Worm (Caenorhabditis elegans) whole organism, L4 larva: ENCODE measurements around the gene C38C3.6.
A peak's percentile ranks its signal among the peaks of the same experiment; 100 is the strongest.

Experiments
- F26F4.8 ChIP-seq: fragments of 200-800 bp; sonication (Bioruptor generic); conservative IDR thresholded peaks from 2 replicates; pipeline ENCODE4 v1.3.6; 2022; ENCODE audit warnings: missing genetic modification characterization, missing compliant biosample characterization
- F37D6.2 ChIP-seq: sonication (generic microtip); optimal IDR thresholded peaks from 2 replicates; lab custom pipeline; 2016; ENCODE audit warnings: mild to moderate bottlenecking, missing genetic modification characterization, missing compliant biosample characterization
- Y75B8A.6 ChIP-seq: fragments of 200-800 bp; sonication (Bioruptor generic); IDR thresholded peaks from 2 replicates; pipeline ENCODE4 v1.3.6; 2022; ENCODE audit warnings: missing genetic modification reagents, missing genetic modification characterization, missing compliant biosample characterization
- ZK337.2 ChIP-seq: fragments of 200-800 bp; sonication (Bioruptor generic); IDR thresholded peaks from 2 replicates; pipeline ENCODE4 v1.3.6; 2022; ENCODE audit warnings: missing genetic modification reagents, missing genetic modification characterization, missing compliant biosample characterization
- ZK546.5 ChIP-seq, 2 experiments: sonication (generic microtip); optimal IDR thresholded peaks; 2 replicates each; lab custom pipeline; 2017; ENCODE audit warnings: missing biosample characterization in 2 of 2, missing genetic modification characterization in 2 of 2
- aha-1 ChIP-seq: fragments of 150-350 bp; peaks from one replicate; lab custom pipeline; 2014; ENCODE audit warnings: missing biosample characterization, missing genetic modification characterization
- aly-2 ChIP-seq: sonication (generic microtip); optimal IDR thresholded peaks from 2 replicates; lab custom pipeline; 2018; ENCODE audit warnings: missing biosample characterization, missing genetic modification characterization
- ceh-32 ChIP-seq: sonication (generic microtip); optimal IDR thresholded peaks from 2 replicates; lab custom pipeline; 2016; ENCODE audit warnings: mild to moderate bottlenecking, missing genetic modification characterization, missing compliant biosample characterization; ENCODE audit not compliant: poor library complexity
- ceh-62 ChIP-seq: sonication (generic microtip); optimal IDR thresholded peaks from 2 replicates; lab custom pipeline; 2017; ENCODE audit warnings: missing biosample characterization, missing genetic modification characterization
- dmd-8 ChIP-seq: fragments of 200-800 bp; sonication (Bioruptor generic); IDR thresholded peaks from 2 replicates; pipeline ENCODE4 v1.3.6; 2022; ENCODE audit warnings: missing genetic modification characterization, missing compliant biosample characterization
- hlh-11 ChIP-seq: fragments of 200-800 bp; sonication (Bioruptor generic); optimal IDR thresholded peaks from 2 replicates; lab custom pipeline; 2018; ENCODE audit warnings: mild to moderate bottlenecking, missing genetic modification characterization, missing compliant biosample characterization
- hlh-30 ChIP-seq: sonication (generic microtip); optimal IDR thresholded peaks from 2 replicates; lab custom pipeline; 2017; ENCODE audit warnings: antibody characterized with exemption, mild to moderate bottlenecking, missing genetic modification characterization, missing compliant biosample characterization; ENCODE audit not compliant: insufficient read depth
- lim-7 ChIP-seq: fragments of 200-800 bp; sonication (Bioruptor generic); IDR thresholded peaks from 2 replicates; pipeline ENCODE4 v1.3.6; 2022; ENCODE audit warnings: missing genetic modification characterization, missing compliant biosample characterization
- lin-15B ChIP-seq: fragments of 150-350 bp; sonication (generic microtip); optimal IDR thresholded peaks from 3 replicates; lab custom pipeline; 2014; ENCODE audit warnings: missing biosample characterization, missing genetic modification characterization
- lin-39 ChIP-seq: fragments of 150-350 bp; optimal IDR thresholded peaks from 2 replicates; lab custom pipeline; 2014; ENCODE audit warnings: missing biosample characterization, missing genetic modification reagents, missing genetic modification characterization
- madf-9 ChIP-seq: fragments of 200-800 bp; sonication (Bioruptor generic); conservative IDR thresholded peaks from 2 replicates; pipeline ENCODE4 v1.3.6; 2022; ENCODE audit warnings: missing genetic modification reagents, missing genetic modification characterization, missing compliant biosample characterization
- mxl-2 ChIP-seq: fragments of 200-800 bp; sonication (Bioruptor generic); conservative IDR thresholded peaks from 2 replicates; pipeline ENCODE4 v1.3.6; 2022; ENCODE audit warnings: missing genetic modification reagents, missing genetic modification characterization, missing compliant biosample characterization
- nhr-102 ChIP-seq: sonication (generic microtip); optimal IDR thresholded peaks from 2 replicates; lab custom pipeline; 2016; ENCODE audit warnings: mild to moderate bottlenecking, missing genetic modification characterization, moderate library complexity, missing compliant biosample characterization
- nhr-111 ChIP-seq: fragments of 200-800 bp; sonication (Bioruptor generic); optimal IDR thresholded peaks from 2 replicates; lab custom pipeline; 2018; ENCODE audit warnings: mild to moderate bottlenecking, missing genetic modification characterization, missing compliant biosample characterization
- nhr-77 ChIP-seq: fragments of 150-350 bp; optimal IDR thresholded peaks from 2 replicates; lab custom pipeline; 2014; ENCODE audit warnings: missing biosample characterization, missing genetic modification characterization
- set-16 ChIP-seq: fragments of 200-800 bp; sonication (Bioruptor generic); IDR thresholded peaks from 2 replicates; pipeline ENCODE4 v1.3.6; 2022; ENCODE audit warnings: missing genetic modification reagents, missing genetic modification characterization, missing compliant biosample characterization
- snpc-1.2 ChIP-seq: fragments of 200-800 bp; sonication (Bioruptor generic); IDR thresholded peaks from 2 replicates; pipeline ENCODE4 v1.3.6; 2022; ENCODE audit warnings: missing genetic modification reagents, missing genetic modification characterization, missing compliant biosample characterization
- spr-3 ChIP-seq: fragments of 200-800 bp; sonication (Bioruptor generic); optimal IDR thresholded peaks from 2 replicates; lab custom pipeline; 2018; ENCODE audit warnings: mild to moderate bottlenecking, missing genetic modification characterization, missing compliant biosample characterization
- unc-39 ChIP-seq: sonication (generic microtip); optimal IDR thresholded peaks from 2 replicates; lab custom pipeline; 2017; ENCODE audit warnings: missing biosample characterization, missing genetic modification characterization
- unc-62 ChIP-seq, 3 experiments: fragments of 150-350 bp in 1 of 3; sonication (generic microtip); optimal IDR thresholded peaks in 2 of 3; peaks in 1 of 3; 1 replicate in 1 of 3; 2 replicates in 2 of 3; lab custom pipeline; 2014 to 2017; ENCODE audit warnings: missing biosample characterization in 3 of 3, missing genetic modification characterization in 3 of 3, missing genetic modification reagents in 3 of 3, missing genotype in 1 of 3
- zip-2 ChIP-seq: fragments of 150-350 bp; optimal IDR thresholded peaks from 2 replicates; lab custom pipeline; 2014; ENCODE audit warnings: missing biosample characterization, missing genetic modification characterization

C38C3.6 gene

DNA sequence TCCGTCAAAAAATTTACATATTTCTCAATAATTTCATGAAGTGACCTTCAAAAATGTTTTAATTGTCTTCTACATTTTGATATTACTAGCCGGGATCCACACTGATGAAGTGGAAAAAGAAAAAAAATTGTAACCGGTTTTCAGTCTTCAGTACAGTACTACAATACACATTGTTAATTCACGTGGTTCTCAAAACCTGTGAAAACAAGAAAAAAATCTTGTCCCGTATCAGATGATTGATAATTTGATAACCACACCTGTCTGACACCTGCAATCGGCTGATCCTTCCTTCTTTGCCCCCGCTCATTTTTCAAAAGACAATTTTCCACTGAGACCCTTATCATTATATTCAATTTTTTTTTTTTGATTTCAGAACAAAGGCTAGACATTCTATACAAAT, 52.6 kb downstream of the C38C3.6 start, which contains the start of gene R09B5.11 (continued):
- TF ChIP-seq madf-9 (GFP tag; lab: Robert Waterston, UW) (no peak), lim-7 (GFP tag; lab: Robert Waterston, UW) (no peak), snpc-1.2 (GFP tag; lab: Robert Waterston, UW) (no peak), ceh-62 (tag; lab: Kevin White, UChicago) (no peak), dmd-8 (GFP tag; lab: Robert Waterston, UW) (no peak), mxl-2 (GFP tag; lab: Robert Waterston, UW) (no peak), F37D6.2 (tag; lab: Kevin White, UChicago) (no peak), lin-15B (tag; lab: Kevin White, UChicago) (no peak)
- TF ChIP-seq, all 104 proteins: peak for 8

ce11 chrV:1438205-1438604, 53.2 kb downstream of the C38C3.6 start:
- TF ChIP-seq unc-39 (tag; lab: Kevin White, UChicago) (no peak), aha-1 (peak; percentile 84), ZK337.2 (GFP tag; lab: Robert Waterston, UW) (no peak), spr-3 (GFP tag; lab: Kevin White, UChicago) (no peak), Y75B8A.6 (GFP tag; lab: Robert Waterston, UW) (no peak), hlh-30 (peak; percentile 6), zip-2 (no peak), aly-2 (no peak), F26F4.8 (GFP tag; lab: Robert Waterston, UW) (no peak), unc-62 (GFP tag; optimal IDR thresholded peaks at IDR 0.05 in 1 of 2; lab: Kevin White, UChicago) (peak in 1 of 2 experiments; percentile 88), unc-62 (tag; optimal IDR thresholded peaks at IDR 0.05; lab: Kevin White, UChicago) (no peak), nhr-77 (tag; lab: Kevin White, UChicago) (no peak), dmd-8 (GFP tag; lab: Robert Waterston, UW) (no peak), hlh-11 (tag; lab: Kevin White, UChicago) (no peak)

DNA sequence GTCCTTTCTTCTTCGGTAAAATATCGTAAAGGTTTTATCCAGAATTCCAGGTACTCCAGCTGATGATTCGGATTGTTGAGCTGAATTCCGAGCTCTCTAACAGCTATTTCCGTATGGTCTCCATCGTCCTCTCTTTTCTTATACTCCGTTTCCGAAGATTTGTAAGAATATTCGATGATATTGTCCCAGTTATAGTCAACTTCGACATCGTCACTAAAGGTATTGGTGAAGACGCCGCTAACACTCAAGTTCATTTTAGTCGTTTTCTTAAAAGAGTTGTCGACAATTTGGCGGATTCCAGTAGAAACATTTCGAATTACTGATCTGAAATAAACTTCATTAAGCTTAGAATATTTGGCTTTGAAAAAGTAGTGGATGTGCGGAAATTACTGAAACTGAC, 56.3 kb downstream of the C38C3.6 start:
- no peak for TF ChIP-seq set-16
- no peak for TF ChIP-seq nhr-111 (GFP tag; lab: Kevin White, UChicago)
- no peak for TF ChIP-seq ZK546.5 (tag; optimal IDR thresholded peaks at IDR 0.05; lab: Kevin White, UChicago)
- no peak for TF ChIP-seq nhr-102
- no peak for TF ChIP-seq ceh-32 (tag; lab: Kevin White, UChicago)
- no peak for TF ChIP-seq lin-39
